Worm (Caenorhabditis elegans) whole organism, L4/young adult: Measurements from ENCODE around the gene E02C12.9.

Experiments used
- dao-5 ChIP-seq: sonication (generic microtip); optimal IDR thresholded peaks from 2 replicates; lab custom pipeline; 2016; ENCODE audit warnings: missing genotype, missing genetic modification characterization, moderate library complexity, missing compliant biosample characterization
- him-1 ChIP-seq: sonication (generic microtip); optimal IDR thresholded peaks from 2 replicates; lab custom pipeline; 2016; ENCODE audit warnings: missing genotype, missing genetic modification reagents, missing genetic modification characterization, missing compliant biosample characterization

ce11 chrV:9359674-9360073, 15.6 kb downstream of the E02C12.9 start, which contains the start of gene gpa-3:
- TF ChIP-seq him-1 (tag; lab: Kevin White, UChicago) = no peak
- no peak for TF ChIP-seq dao-5
